Fruit fly (Drosophila melanogaster) whole organism, adult: ENCODE results near the gene Ugt302C1.

Experiments
- CG11617 ChIP-seq: fragments of 200-800 bp; sonication (Bioruptor generic); optimal IDR thresholded peaks from 2 replicates; lab custom pipeline; 2017; ENCODE audit warnings: mild to moderate bottlenecking, missing biosample characterization, missing genetic modification reagents, missing genetic modification characterization
- CG12768 ChIP-seq: fragments of 200-800 bp; sonication (Bioruptor generic); optimal IDR thresholded peaks from 2 replicates; lab custom pipeline; 2017; ENCODE audit warnings: missing biosample characterization, missing genetic modification characterization, mild to moderate bottlenecking, moderate library complexity, missing genetic modification reagents
- CG14711 ChIP-seq: fragments of 200-800 bp; sonication (Bioruptor generic); optimal IDR thresholded peaks from 2 replicates; lab custom pipeline; 2018; ENCODE audit warnings: missing biosample characterization, mild to moderate bottlenecking, missing genetic modification characterization, moderate library complexity
- CG1620 ChIP-seq: fragments of 200-800 bp; sonication (Bioruptor generic); optimal IDR thresholded peaks from 2 replicates; lab custom pipeline; 2016; ENCODE audit warnings: missing biosample characterization, missing genetic modification characterization
- CG33017 ChIP-seq: fragments of 200-800 bp; sonication (Bioruptor generic); optimal IDR thresholded peaks from 2 replicates; lab custom pipeline; 2018; ENCODE audit warnings: missing biosample characterization, mild to moderate bottlenecking, missing genetic modification characterization, moderate library complexity
- CG5204 ChIP-seq: fragments of 200-800 bp; sonication (Bioruptor generic); optimal IDR thresholded peaks from 2 replicates; lab custom pipeline; 2016; ENCODE audit warnings: missing biosample characterization, missing genetic modification characterization
- CG7045 ChIP-seq: fragments of 200-800 bp; sonication (Bioruptor generic); optimal IDR thresholded peaks from 2 replicates; lab custom pipeline; 2017; ENCODE audit warnings: missing biosample characterization, mild to moderate bottlenecking, missing genetic modification characterization
- CG7101 ChIP-seq: fragments of 200-800 bp; sonication (Bioruptor generic); optimal IDR thresholded peaks from 2 replicates; lab custom pipeline; 2018; ENCODE audit warnings: missing biosample characterization, mild to moderate bottlenecking, missing genetic modification characterization, moderate library complexity
- Clk ChIP-seq: fragments of 200-800 bp; sonication (Bioruptor generic); optimal IDR thresholded peaks from 2 replicates; lab custom pipeline; 2017; ENCODE audit warnings: missing biosample characterization, missing genetic modification characterization
- Crg-1 ChIP-seq: fragments of 200-800 bp; sonication (Bioruptor generic); optimal IDR thresholded peaks from 2 replicates; lab custom pipeline; 2016; ENCODE audit warnings: missing biosample characterization, missing genetic modification characterization
- Hr96 ChIP-seq: fragments of 200-800 bp; sonication (Bioruptor generic); optimal IDR thresholded peaks from 2 replicates; lab custom pipeline; 2016; ENCODE audit warnings: missing biosample characterization, missing genetic modification characterization
- Mnt ChIP-seq: fragments of 200-800 bp; sonication (Bioruptor generic); optimal IDR thresholded peaks from 2 replicates; lab custom pipeline; 2016; ENCODE audit warnings: missing biosample characterization, mild to moderate bottlenecking, missing genetic modification characterization
- bab1 ChIP-seq: fragments of 200-800 bp; sonication (Bioruptor generic); optimal IDR thresholded peaks from 3 replicates; lab custom pipeline; 2019; ENCODE audit warnings: missing biosample characterization, mild to moderate bottlenecking, missing genetic modification characterization, moderate library complexity
- cic ChIP-seq: fragments of 200-800 bp; sonication (Bioruptor generic); optimal IDR thresholded peaks from 2 replicates; lab custom pipeline; 2017; ENCODE audit warnings: missing biosample characterization, mild to moderate bottlenecking, missing genetic modification characterization, moderate library complexity
- cnc ChIP-seq, 2 experiments: fragments of >200 bp; optimal IDR thresholded peaks; 2 replicates each; lab custom pipeline; 2017
- kay ChIP-seq: fragments of 200-800 bp; sonication (Bioruptor generic); peaks from one replicate; lab custom pipeline; 2016; ENCODE audit warnings: missing biosample characterization, missing genetic modification characterization, borderline replicate concordance
- ovo ChIP-seq: fragments of 200-800 bp; sonication (Bioruptor generic); optimal IDR thresholded peaks from 2 replicates; lab custom pipeline; 2016; ENCODE audit warnings: missing biosample characterization, missing genetic modification characterization
- pad ChIP-seq: fragments of 200-800 bp; sonication (Bioruptor generic); optimal IDR thresholded peaks from 3 replicates; lab custom pipeline; 2017; ENCODE audit warnings: missing biosample characterization, missing genetic modification characterization, mild to moderate bottlenecking, moderate library complexity, missing genetic modification reagents
- tj ChIP-seq: fragments of 200-800 bp; sonication (Bioruptor generic); optimal IDR thresholded peaks from 3 replicates; lab custom pipeline; 2017; ENCODE audit warnings: missing biosample characterization, mild to moderate bottlenecking, missing genetic modification characterization, moderate library complexity
- toe ChIP-seq: fragments of 200-800 bp; sonication (Bioruptor generic); optimal IDR thresholded peaks from 2 replicates; lab custom pipeline; 2016; ENCODE audit warnings: missing biosample characterization, missing genetic modification characterization

The Ugt302C1 gene

DNA sequence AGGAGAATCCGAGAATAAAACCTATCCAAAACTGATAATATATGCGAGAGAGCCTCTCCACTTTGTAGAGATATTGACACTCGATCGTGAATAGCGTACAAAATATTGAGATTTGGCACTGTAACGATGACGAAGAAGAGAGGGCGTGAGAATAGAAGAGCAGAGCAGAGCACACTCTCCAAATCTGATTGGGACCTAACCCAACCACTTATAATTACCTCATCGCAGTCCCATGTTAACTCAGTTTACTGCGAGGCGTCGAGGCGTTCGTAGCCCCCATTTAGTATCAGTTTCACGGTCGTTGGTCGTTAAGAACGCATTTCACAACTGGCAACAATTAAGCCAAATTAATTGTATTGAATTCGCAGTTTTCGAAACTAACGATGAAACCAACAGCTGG, at the start of gene Ugt302C1:
Gene Ugt302C1 (plus strand): TSS at position 241 of the 400 bp plus-strand sequence.
- TF ChIP-seq toe (GFP tag; lab: Kevin White, UChicago) = no peak
- no peak for TF ChIP-seq CG5204 (GFP tag; lab: Kevin White, UChicago)
- TF ChIP-seq Hr96 (GFP tag; lab: Kevin White, UChicago) = no peak
- no peak for TF ChIP-seq CG11617 (GFP tag; lab: Kevin White, UChicago)
- no peak for TF ChIP-seq Clk (GFP tag; lab: Kevin White, UChicago)
- TF ChIP-seq cnc (optimal IDR thresholded peaks at IDR 0.05; lab: Kevin White, UChicago) = peak in 1 of 2 experiments; percentile 37
- TF ChIP-seq tj (GFP tag; lab: Kevin White, UChicago) = peak; percentile 26
- peak; percentile 16 for TF ChIP-seq ovo
- TF ChIP-seq kay (GFP tag; lab: Kevin White, UChicago) = peak; percentile 62
- peak; percentile 4 for TF ChIP-seq bab1 (GFP tag; lab: Kevin White, UChicago)
- peak; percentile 30 for TF ChIP-seq CG7101
- no peak for TF ChIP-seq CG1620 (GFP tag; lab: Kevin White, UChicago)
- peak; percentile 7 for TF ChIP-seq Crg-1 (GFP tag; lab: Kevin White, UChicago)
- peak; percentile 63 for TF ChIP-seq cic (GFP tag; lab: Kevin White, UChicago)
- TF ChIP-seq Mnt (GFP tag; lab: Kevin White, UChicago) = peak; percentile 57
- peak; percentile 21 for TF ChIP-seq pad (GFP tag; lab: Kevin White, UChicago)
- no peak for TF ChIP-seq CG14711
- TF ChIP-seq CG33017 (tag; lab: Kevin White, UChicago) = peak; percentile 37
- no peak for TF ChIP-seq CG7045 (GFP tag; lab: Kevin White, UChicago)
- TF ChIP-seq CG12768 = peak; percentile 31

DNA sequence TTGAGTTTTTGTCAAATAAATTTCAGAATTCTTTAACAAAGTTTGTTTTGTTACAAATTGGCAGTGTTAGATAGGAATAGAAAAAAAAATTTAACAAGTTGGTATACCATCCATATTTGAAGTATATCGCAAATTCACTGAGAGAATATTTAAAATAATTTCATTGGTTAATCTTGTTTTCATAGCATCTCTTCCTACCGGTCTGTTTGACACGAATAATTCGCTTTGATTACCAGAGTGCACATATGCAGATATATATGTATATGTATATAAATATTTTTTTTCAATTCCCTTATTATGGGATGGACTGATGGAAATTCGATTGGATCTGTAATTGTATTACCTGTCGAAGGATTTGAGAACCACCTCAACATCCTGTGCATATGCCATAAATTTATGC, 41.3 kb upstream of the Ugt302C1 start, which contains the start of gene SdhCL:
Gene SdhCL (minus strand): TSS at position 101 of the 400 bp plus-strand sequence.
- TF ChIP-seq Clk (GFP tag; lab: Kevin White, UChicago) (no peak), CG12768 (no peak), kay (GFP tag; lab: Kevin White, UChicago) (no peak), Mnt (GFP tag; lab: Kevin White, UChicago) (no peak), CG11617 (GFP tag; lab: Kevin White, UChicago) (no peak), CG5204 (GFP tag; lab: Kevin White, UChicago) (no peak), Hr96 (GFP tag; lab: Kevin White, UChicago) (no peak), cnc (optimal IDR thresholded peaks at IDR 0.05; lab: Kevin White, UChicago) (no peak), toe (GFP tag; lab: Kevin White, UChicago) (no peak), CG7045 (GFP tag; lab: Kevin White, UChicago) (no peak), CG14711 (no peak), CG1620 (GFP tag; lab: Kevin White, UChicago) (no peak), CG33017 (tag; lab: Kevin White, UChicago) (no peak), bab1 (GFP tag; lab: Kevin White, UChicago) (no peak), tj (GFP tag; lab: Kevin White, UChicago) (no peak), cic (GFP tag; lab: Kevin White, UChicago) (no peak), CG7101 (no peak)

DNA sequence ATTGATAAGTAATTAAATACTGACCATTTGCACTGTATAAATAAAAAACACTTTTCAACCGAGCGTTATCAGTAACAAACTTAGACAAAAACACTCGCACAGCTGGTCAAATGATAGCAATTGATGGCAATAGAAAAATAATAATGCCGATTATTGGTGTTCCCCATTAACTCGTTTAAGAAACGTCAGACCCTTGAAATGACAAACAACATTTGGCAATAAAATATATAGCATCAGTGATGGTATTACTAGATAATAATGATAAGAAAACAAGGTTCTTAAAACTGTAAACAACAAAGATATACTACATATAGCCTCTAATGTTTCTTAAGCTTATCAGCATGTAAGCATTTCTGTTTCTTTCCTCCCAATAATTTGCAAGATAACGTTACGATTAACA, 30.5 kb upstream of the Ugt302C1 start:
- TF ChIP-seq CG1620 (GFP tag; lab: Kevin White, UChicago) = no peak
- no peak for TF ChIP-seq Crg-1 (GFP tag; lab: Kevin White, UChicago)
- peak; percentile 39 for TF ChIP-seq CG5204 (GFP tag; lab: Kevin White, UChicago)
- TF ChIP-seq Clk (GFP tag; lab: Kevin White, UChicago) = no peak
- TF ChIP-seq kay (GFP tag; lab: Kevin White, UChicago) = peak; percentile 68
- no peak for TF ChIP-seq toe (GFP tag; lab: Kevin White, UChicago)
- TF ChIP-seq cic (GFP tag; lab: Kevin White, UChicago) = peak; percentile 68
- peak; percentile 29 for TF ChIP-seq CG7045 (GFP tag; lab: Kevin White, UChicago)
- TF ChIP-seq CG33017 (tag; lab: Kevin White, UChicago) = peak; percentile 32
- TF ChIP-seq CG7101 = peak; percentile 27
- no peak for TF ChIP-seq pad (GFP tag; lab: Kevin White, UChicago)
- peak; percentile 2 for TF ChIP-seq CG11617 (GFP tag; lab: Kevin White, UChicago)
- no peak for TF ChIP-seq bab1 (GFP tag; lab: Kevin White, UChicago)
- TF ChIP-seq CG14711 = peak; percentile 2
- no peak for TF ChIP-seq Hr96 (GFP tag; lab: Kevin White, UChicago)
- no peak for TF ChIP-seq cnc (optimal IDR thresholded peaks at IDR 0.05; lab: Kevin White, UChicago)
- TF ChIP-seq ovo = no peak
- TF ChIP-seq Mnt (GFP tag; lab: Kevin White, UChicago) = peak; percentile 3
- no peak for TF ChIP-seq CG12768
- TF ChIP-seq tj (GFP tag; lab: Kevin White, UChicago) = no peak

dm6 chr3R:11128116-11128626, 28.7 kb upstream of the Ugt302C1 start, which contains the start of gene Ugt35C1:
Ugt35C1 (minus strand) TSS chr3R:11128328.
- TF ChIP-seq CG7101 (no peak), Hr96 (GFP tag; lab: Kevin White, UChicago) (peak; percentile 11), CG14711 (peak; percentile 44), CG7045 (GFP tag; lab: Kevin White, UChicago) (no peak), Crg-1 (GFP tag; lab: Kevin White, UChicago) (no peak), cnc (optimal IDR thresholded peaks at IDR 0.05; lab: Kevin White, UChicago) (peak; percentile 35 to 93), cic (GFP tag; lab: Kevin White, UChicago) (peak; percentile 51), CG1620 (GFP tag; lab: Kevin White, UChicago) (no peak), bab1 (GFP tag; lab: Kevin White, UChicago) (no peak), pad (GFP tag; lab: Kevin White, UChicago) (no peak), Mnt (GFP tag; lab: Kevin White, UChicago) (peak; percentile 12), kay (GFP tag; lab: Kevin White, UChicago) (no peak), tj (GFP tag; lab: Kevin White, UChicago) (no peak), CG5204 (GFP tag; lab: Kevin White, UChicago) (no peak), Clk (GFP tag; lab: Kevin White, UChicago) (no peak), ovo (no peak)

dm6 chr3R:11136877-11137276, 20.0 kb upstream of the Ugt302C1 start, which contains the start of gene mAcon2:
mAcon2 (plus strand) TSS chr3R:11137177.
- TF ChIP-seq toe (GFP tag; lab: Kevin White, UChicago) (no peak), CG1620 (GFP tag; lab: Kevin White, UChicago) (no peak), CG14711 (no peak), Clk (GFP tag; lab: Kevin White, UChicago) (no peak), CG11617 (GFP tag; lab: Kevin White, UChicago) (no peak), pad (GFP tag; lab: Kevin White, UChicago) (no peak)
